Fruit fly (Drosophila melanogaster) whole organism, pupa: ENCODE measurements around the gene Gbeta76C.

Experiments used
- CG13204 ChIP-seq: fragments of 200-800 bp; sonication (Bioruptor generic); optimal IDR thresholded peaks from 2 replicates; lab custom pipeline; 2018; ENCODE audit warnings: missing biosample characterization, mild to moderate bottlenecking, missing genetic modification characterization, moderate library complexity
- CG14655 ChIP-seq: fragments of 200-800 bp; sonication (Bioruptor generic); optimal IDR thresholded peaks from 3 replicates; lab custom pipeline; 2017; ENCODE audit warnings: mild to moderate bottlenecking, missing biosample characterization, missing genetic modification reagents, missing genetic modification characterization
- CG17806 ChIP-seq: fragments of 200-800 bp; sonication (Bioruptor generic); optimal IDR thresholded peaks from 2 replicates; lab custom pipeline; 2018; ENCODE audit warnings: missing biosample characterization, mild to moderate bottlenecking, missing genetic modification characterization, moderate library complexity
- Pif1A ChIP-seq: fragments of 200-800 bp; sonication (Bioruptor generic); optimal IDR thresholded peaks from 3 replicates; lab custom pipeline; 2016; ENCODE audit warnings: missing biosample characterization, missing genetic modification characterization
- fd96Ca ChIP-seq: fragments of 200-800 bp; sonication (Bioruptor generic); IDR thresholded peaks from 3 replicates; pipeline ENCODE4 v1.3.6; 2022; ENCODE audit warnings: missing biosample characterization, missing genetic modification characterization

dm6 chr3L:19649374-19649948, 38.0 kb upstream of the Gbeta76C start, which contains the start of gene Oat:
- TF ChIP-seq CG17806 (tag; lab: Kevin White, UChicago) (no peak), Pif1A (GFP tag; lab: Kevin White, UChicago) (no peak), CG13204 (no peak), CG14655 (GFP tag; lab: Kevin White, UChicago) (no peak), fd96Ca (peak; percentile 33; the same call in 1 of the 3 replicates)
